Worm (Caenorhabditis elegans) whole organism, L2 larva: ENCODE results near the gene K06A9.2.
A peak's percentile ranks its signal among the peaks of the same experiment; 100 is the strongest.

Experiments used
- C34F6.9 ChIP-seq: fragments of 150-350 bp; optimal IDR thresholded peaks from 2 replicates; lab custom pipeline; 2014; ENCODE audit warnings: missing biosample characterization, missing genetic modification characterization
- F13H6.1 ChIP-seq: sonication (generic microtip); optimal IDR thresholded peaks from 2 replicates; lab custom pipeline; 2016; ENCODE audit warnings: missing genetic modification characterization, missing compliant biosample characterization
- R02D3.7 ChIP-seq: fragments of 150-350 bp; optimal IDR thresholded peaks from 2 replicates; lab custom pipeline; 2014; ENCODE audit warnings: missing biosample characterization, missing genetic modification characterization
- Y55F3AM.14 ChIP-seq: fragments of 200-800 bp; sonication (Bioruptor generic); optimal IDR thresholded peaks from 2 replicates; lab custom pipeline; 2018; ENCODE audit warnings: mild to moderate bottlenecking, missing genetic modification characterization, missing compliant biosample characterization
- ZK546.5 ChIP-seq: sonication (generic microtip); optimal IDR thresholded peaks from 2 replicates; lab custom pipeline; 2017; ENCODE audit warnings: missing biosample characterization, missing genetic modification characterization
- aly-2 ChIP-seq: fragments of 150-350 bp; optimal IDR thresholded peaks from 2 replicates; lab custom pipeline; 2014; ENCODE audit warnings: missing biosample characterization, missing genetic modification characterization
- ceh-82 ChIP-seq: fragments of 150-350 bp; optimal IDR thresholded peaks from 2 replicates; lab custom pipeline; 2014; ENCODE audit warnings: missing biosample characterization, missing genetic modification characterization
- egl-27 ChIP-seq: sonication (generic microtip); optimal IDR thresholded peaks from 3 replicates; lab custom pipeline; 2017; ENCODE audit warnings: missing biosample characterization, missing genetic modification reagents, missing genetic modification characterization
- fos-1 ChIP-seq: fragments of 150-350 bp; optimal IDR thresholded peaks from 2 replicates; lab custom pipeline; 2014; ENCODE audit warnings: missing biosample characterization, missing genetic modification characterization
- lin-11 ChIP-seq: fragments of 150-350 bp; sonication (generic microtip); optimal IDR thresholded peaks from 2 replicates; lab custom pipeline; 2014; ENCODE audit warnings: missing biosample characterization, missing genetic modification characterization, inconsistent platforms, mixed read lengths
- lin-13 ChIP-seq: fragments of 150-350 bp; optimal IDR thresholded peaks from 2 replicates; lab custom pipeline; 2014; ENCODE audit warnings: missing biosample characterization, missing genetic modification reagents, missing genetic modification characterization
- lsy-2 ChIP-seq, 2 experiments: fragments of 150-350 bp in 1 of 2; sonication (generic microtip) in 1 of 2; optimal IDR thresholded peaks; 2 replicates each; lab custom pipeline; 2014 to 2017; ENCODE audit warnings: missing biosample characterization in 2 of 2, missing genetic modification characterization in 2 of 2
- mbf-1 ChIP-seq: sonication (generic microtip); optimal IDR thresholded peaks from 2 replicates; lab custom pipeline; 2017; ENCODE audit warnings: missing biosample characterization, missing genetic modification characterization
- nhr-10 ChIP-seq: sonication (generic microtip); optimal IDR thresholded peaks from 2 replicates; lab custom pipeline; 2017; ENCODE audit warnings: missing biosample characterization, missing genetic modification characterization
- nhr-11 ChIP-seq: fragments of 150-350 bp; optimal IDR thresholded peaks from 2 replicates; lab custom pipeline; 2014; ENCODE audit warnings: missing biosample characterization, missing genetic modification characterization
- nhr-12 ChIP-seq: fragments of 150-350 bp; optimal IDR thresholded peaks from 2 replicates; lab custom pipeline; 2014; ENCODE audit warnings: missing biosample characterization, missing genetic modification characterization
- nhr-129 ChIP-seq: fragments of 150-350 bp; optimal IDR thresholded peaks from 2 replicates; lab custom pipeline; 2014; ENCODE audit warnings: missing biosample characterization, missing genetic modification characterization
- nhr-21 ChIP-seq: fragments of 150-350 bp; optimal IDR thresholded peaks from 2 replicates; lab custom pipeline; 2014; ENCODE audit warnings: missing biosample characterization, missing genetic modification characterization
- nhr-237 ChIP-seq: fragments of 150-350 bp; optimal IDR thresholded peaks from 2 replicates; lab custom pipeline; 2014; ENCODE audit warnings: missing biosample characterization, missing genetic modification characterization
- nhr-6 ChIP-seq: fragments of 150-350 bp; optimal IDR thresholded peaks from 2 replicates; lab custom pipeline; 2014; ENCODE audit warnings: missing biosample characterization, missing genetic modification characterization
- nhr-77 ChIP-seq: fragments of 150-350 bp; optimal IDR thresholded peaks from 2 replicates; lab custom pipeline; 2014; ENCODE audit warnings: missing biosample characterization, missing genetic modification characterization
- sem-4 ChIP-seq: fragments of 150-350 bp; optimal IDR thresholded peaks from 2 replicates; lab custom pipeline; 2014; ENCODE audit warnings: missing biosample characterization, missing genetic modification reagents, missing genetic modification characterization
- skn-1 ChIP-seq: sonication (generic microtip); optimal IDR thresholded peaks from 2 replicates; lab custom pipeline; 2017; ENCODE audit warnings: missing biosample characterization, missing genetic modification characterization
- sma-3 ChIP-seq: sonication (generic microtip); optimal IDR thresholded peaks from 2 replicates; lab custom pipeline; 2016; ENCODE audit warnings: missing genetic modification reagents, missing genetic modification characterization, missing compliant biosample characterization
- sma-9 ChIP-seq, 2 experiments: fragments of 150-350 bp in 1 of 2; sonication (generic microtip) in 1 of 2; optimal IDR thresholded peaks; 2 replicates each; lab custom pipeline; 2014 to 2016; ENCODE audit warnings: missing genetic modification characterization in 2 of 2, mild to moderate bottlenecking in 1 of 2, missing biosample characterization in 1 of 2, missing compliant biosample characterization in 1 of 2, missing genetic modification reagents in 1 of 2, moderate library complexity in 1 of 2
- snpc-4 ChIP-seq: fragments of 150-350 bp; optimal IDR thresholded peaks from 2 replicates; lab custom pipeline; 2014; ENCODE audit warnings: missing biosample characterization, missing genetic modification characterization
- unc-39 ChIP-seq: fragments of 150-350 bp; optimal IDR thresholded peaks from 2 replicates; lab custom pipeline; 2014; ENCODE audit warnings: missing biosample characterization, missing genetic modification characterization
- unc-62 ChIP-seq: fragments of 150-350 bp; optimal IDR thresholded peaks from 2 replicates; lab custom pipeline; 2014; ENCODE audit warnings: missing biosample characterization, missing genetic modification reagents, missing genetic modification characterization
- zag-1 ChIP-seq: fragments of 150-350 bp; optimal IDR thresholded peaks from 2 replicates; lab custom pipeline; 2014; ENCODE audit warnings: missing biosample characterization, missing genetic modification characterization
- ztf-1 ChIP-seq: fragments of 200-800 bp; sonication (Bioruptor generic); conservative IDR thresholded peaks from 2 replicates; pipeline ENCODE4 v1.3.6; 2022; ENCODE audit warnings: missing genetic modification characterization, missing compliant biosample characterization
- ztf-4 ChIP-seq: fragments of 150-350 bp; optimal IDR thresholded peaks from 2 replicates; lab custom pipeline; 2014; ENCODE audit warnings: missing biosample characterization, missing genetic modification characterization

The K06A9.2 gene

ce11 chrX:1536138-1536537 lies at the start of gene K06A9.2:
TSS of gene K06A9.2 (plus strand) at chrX:1536366.
- TF ChIP-seq C34F6.9 (tag; lab: Kevin White, UChicago) (peak; percentile 48), nhr-6 (tag; lab: Kevin White, UChicago) (no peak), lsy-2 (tag; optimal IDR thresholded peaks at IDR 0.05; lab: Kevin White, UChicago) (peak in 1 of 2 experiments; percentile 30), nhr-129 (tag; lab: Kevin White, UChicago) (peak; percentile 72), skn-1 (tag; lab: Kevin White, UChicago) (no peak)

DNA sequence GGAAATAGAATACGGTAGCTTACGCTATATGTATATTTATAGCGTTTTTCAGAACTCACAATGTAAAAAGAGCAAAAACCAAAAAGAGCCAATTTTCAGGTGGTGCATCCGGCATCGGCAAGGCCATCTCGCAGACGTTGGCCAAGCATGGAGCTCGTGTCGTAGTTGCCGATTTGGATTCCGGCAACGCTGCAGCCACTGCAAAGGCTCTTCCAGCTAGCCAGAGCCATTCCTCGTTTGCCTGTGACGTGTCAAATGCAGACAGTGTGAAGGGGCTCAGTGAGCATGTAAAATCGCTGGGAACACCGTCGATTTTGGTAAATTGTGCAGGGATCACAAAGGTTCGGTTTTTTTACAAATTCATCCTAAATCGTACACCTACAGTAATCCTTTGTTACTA lies 49.1 kb upstream of the K06A9.2 start:
- TF ChIP-seq ztf-1 (GFP tag; lab: Robert Waterston, UW) (0 out of 2 replicates have a peak, but pooled peaks have one; percentile 47), F13H6.1 (tag; lab: Kevin White, UChicago) (no peak)
- TF ChIP-seq, all 48 proteins: peak for 1

- TF ChIP-seq R02D3.7: no peak
- TF ChIP-seq ztf-4 (tag; lab: Kevin White, UChicago): no peak
- TF ChIP-seq fos-1: no peak
- no peak for TF ChIP-seq Y55F3AM.14 (GFP tag; lab: Kevin White, UChicago)
- TF ChIP-seq lin-11 (tag; lab: Kevin White, UChicago): no peak
- TF ChIP-seq ceh-82: no peak
- TF ChIP-seq snpc-4 (tag; lab: Kevin White, UChicago): no peak
- no peak for TF ChIP-seq nhr-11 (tag; lab: Kevin White, UChicago)
- no peak for TF ChIP-seq nhr-77 (tag; lab: Kevin White, UChicago)
- no peak for TF ChIP-seq mbf-1 (tag; lab: Kevin White, UChicago)
- TF ChIP-seq lsy-2 (tag; optimal IDR thresholded peaks at IDR 0.05; lab: Kevin White, UChicago): no peak
- no peak for TF ChIP-seq F13H6.1 (tag; lab: Kevin White, UChicago)
- no peak for TF ChIP-seq ztf-1 (GFP tag; lab: Robert Waterston, UW)
- no peak for TF ChIP-seq unc-39
- TF ChIP-seq nhr-12 (tag; lab: Kevin White, UChicago): no peak
- TF ChIP-seq sma-3: no peak
Measured at ce11 chrX:1488775-1489174, 47.4 kb upstream of the K06A9.2 start.

ce11 chrX:1489574-1489973 lies 46.6 kb upstream of the K06A9.2 start:
- TF ChIP-seq lsy-2 (tag; optimal IDR thresholded peaks at IDR 0.05; lab: Kevin White, UChicago) (no peak), sma-9 (GFP tag; optimal IDR thresholded peaks at IDR 0.05; lab: Kevin White, UChicago) (peak; percentile 2), sma-9 (tag; optimal IDR thresholded peaks at IDR 0.05; lab: Kevin White, UChicago) (no peak)

ce11 chrX:1491036-1491435 lies 45.1 kb upstream of the K06A9.2 start:
- TF ChIP-seq unc-62 (GFP tag; lab: Kevin White, UChicago) (no peak), sma-9 (GFP tag; optimal IDR thresholded peaks at IDR 0.05; lab: Kevin White, UChicago) (no peak), sma-9 (tag; optimal IDR thresholded peaks at IDR 0.05; lab: Kevin White, UChicago) (no peak), nhr-129 (tag; lab: Kevin White, UChicago) (no peak), unc-39 (no peak), sem-4 (tag; lab: Kevin White, UChicago) (no peak)

DNA sequence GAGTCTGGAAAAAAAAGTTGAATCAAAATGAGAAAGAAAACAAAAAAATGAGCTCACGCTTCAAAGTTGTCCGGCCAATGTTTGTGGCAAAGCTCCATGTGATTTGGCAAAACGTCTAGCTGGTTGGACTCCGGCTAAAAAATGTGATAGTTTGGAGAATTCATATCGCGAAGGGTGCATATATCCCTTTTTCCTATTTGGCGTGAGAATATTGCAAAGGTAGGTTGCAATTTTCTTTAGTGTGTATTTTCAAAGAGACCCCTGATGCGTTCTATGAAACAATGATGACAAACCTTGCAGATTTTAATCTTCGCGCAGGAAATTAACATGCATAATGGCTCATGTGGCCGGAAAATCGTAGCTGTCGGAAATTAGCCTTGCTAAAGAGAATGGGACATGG lies 44.0 kb upstream of the K06A9.2 start:
- peak; percentile 9 for TF ChIP-seq nhr-129 (tag; lab: Kevin White, UChicago)
- TF ChIP-seq ztf-4 (tag; lab: Kevin White, UChicago): no peak

ce11 chrX:1494256-1494655 lies 41.9 kb upstream of the K06A9.2 start, which contains the start of gene F09E10.5:
TSS of gene F09E10.5 (minus strand) at chrX:1494356.
- TF ChIP-seq zag-1 (tag; lab: Kevin White, UChicago) (no peak), aly-2 (tag; lab: Kevin White, UChicago) (no peak), unc-39 (no peak), nhr-21 (no peak)
- TF ChIP-seq, all 48 proteins: peak for 0

DNA sequence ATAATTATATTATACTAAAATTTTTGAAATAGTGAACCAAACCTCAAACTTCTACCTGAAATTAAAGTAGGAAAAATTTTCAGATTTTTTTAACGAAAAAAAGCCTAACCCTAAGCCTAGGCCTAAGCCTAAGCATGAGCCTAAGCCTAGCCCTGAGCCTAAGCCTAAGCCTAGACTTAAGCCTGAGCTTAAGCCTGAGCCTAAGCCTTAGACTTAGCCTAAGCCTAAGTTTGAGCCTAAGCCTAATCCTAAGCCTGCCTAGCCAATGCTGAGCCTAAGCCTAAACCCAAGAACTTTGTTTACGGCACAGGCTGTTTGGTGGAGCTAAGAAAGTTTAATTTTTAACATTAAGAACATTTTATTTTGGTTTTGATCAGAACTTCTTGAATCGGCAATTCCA lies 40.2 kb upstream of the K06A9.2 start:
- TF ChIP-seq sma-3 (no peak), lin-11 (tag; lab: Kevin White, UChicago) (no peak), nhr-237 (tag; lab: Kevin White, UChicago) (no peak), sem-4 (tag; lab: Kevin White, UChicago) (no peak), ZK546.5 (tag; lab: Kevin White, UChicago) (no peak), Y55F3AM.14 (GFP tag; lab: Kevin White, UChicago) (no peak), snpc-4 (tag; lab: Kevin White, UChicago) (no peak), lin-13 (no peak), nhr-129 (tag; lab: Kevin White, UChicago) (no peak), ztf-1 (GFP tag; lab: Robert Waterston, UW) (no peak), nhr-10 (tag; lab: Kevin White, UChicago) (no peak), egl-27 (tag; lab: Kevin White, UChicago) (no peak)
